Worm (Caenorhabditis elegans) whole organism, late embryonic: ENCODE results near the gene tba-8.

Experiments used
- ceh-6 ChIP-seq: fragments of 200-800 bp; sonication (Bioruptor generic); optimal IDR thresholded peaks from 2 replicates; lab custom pipeline; 2018; ENCODE audit warnings: mild to moderate bottlenecking, missing genetic modification characterization, missing compliant biosample characterization
- ceh-9 ChIP-seq: sonication (generic microtip); optimal IDR thresholded peaks from 2 replicates; lab custom pipeline; 2016; ENCODE audit warnings: mild to moderate bottlenecking, missing genetic modification characterization, inconsistent platforms, missing compliant biosample characterization
- pag-3 ChIP-seq: sonication (generic microtip); optimal IDR thresholded peaks from 2 replicates; lab custom pipeline; 2016; ENCODE audit warnings: missing compliant biosample characterization, missing genetic modification characterization, borderline replicate concordance
- sox-4 ChIP-seq: sonication (generic microtip); optimal IDR thresholded peaks from 2 replicates; lab custom pipeline; 2017; ENCODE audit warnings: mild to moderate bottlenecking, missing genetic modification characterization, inconsistent platforms, missing compliant biosample characterization

ce11 chrX:9409114-9409513 lies 49.0 kb downstream of the tba-8 start:
- TF ChIP-seq sox-4 (tag; lab: Kevin White, UChicago) = no peak
- TF ChIP-seq ceh-9 (tag; lab: Kevin White, UChicago) = no peak
- no peak for TF ChIP-seq ceh-6 (GFP tag; lab: Kevin White, UChicago)
- TF ChIP-seq pag-3 (tag; lab: Kevin White, UChicago) = no peak
